Fruit fly (Drosophila melanogaster): ENCODE data around the gene unc-13-4A.

unc-13-4A gene

dm6 chr3L:7356386-7357117, 43.9 kb upstream of the unc-13-4A start, which contains the start of gene CTCF (continued):
- TF ChIP-seq Tbp (GFP tag; optimal IDR thresholded peaks at IDR 0.05) (peak; percentile 49), CG12155 (GFP tag; optimal IDR thresholded peaks at IDR 0.05) (peak; percentile 30), CG12659 (GFP tag; optimal IDR thresholded peaks at IDR 0.05) (peak; percentile 77), odd (GFP tag; optimal IDR thresholded peaks at IDR 0.05) (no peak), vvl (GFP tag; IDR thresholded peaks at IDR 0.05) (peak; percentile 24; the same call in 1 of the 2 replicates), Hmx (GFP tag; optimal IDR thresholded peaks at IDR 0.05) (no peak), CG8388 (GFP tag; optimal IDR thresholded peaks at IDR 0.05) (no peak), CG17829 (tag; optimal IDR thresholded peaks at IDR 0.05) (peak; percentile 72), exex (tag; optimal IDR thresholded peaks at IDR 0.05) (peak; percentile 74), CG10431 (GFP tag; optimal IDR thresholded peaks at IDR 0.05) (peak; percentile 51), CG13894 (tag; optimal IDR thresholded peaks at IDR 0.05) (peak; percentile 35), ci (GFP tag; IDR thresholded peaks at IDR 0.05) (0 out of 3 replicates have a peak, but pooled peaks have one; percentile 41), CG9797 (GFP tag; optimal IDR thresholded peaks at IDR 0.05) (peak; percentile 36), MESR4 (GFP tag; optimal IDR thresholded peaks at IDR 0.05) (peak; percentile 76), Lhr (GFP tag; optimal IDR thresholded peaks at IDR 0.05) (peak; percentile 46), cwo (GFP tag; optimal IDR thresholded peaks at IDR 0.05) (no peak), CG12942 (GFP tag; optimal IDR thresholded peaks at IDR 0.05) (no peak), Abd-B (GFP tag; optimal IDR thresholded peaks at IDR 0.05) (peak; percentile 14), nerfin-1 (tag; optimal IDR thresholded peaks at IDR 0.05) (peak; percentile 100), CkIIα-i1 (GFP tag; IDR thresholded peaks at IDR 0.05) (no peak), bbx (GFP tag; IDR thresholded peaks at IDR 0.05; ENCODE audit: partially characterized antibody) (peak; percentile 91), CG6813 (GFP tag; optimal IDR thresholded peaks at IDR 0.05) (no peak), CG12299 (tag; optimal IDR thresholded peaks at IDR 0.05) (no peak), CrebB (tag; optimal IDR thresholded peaks at IDR 0.05) (no peak), fru (optimal IDR thresholded peaks at IDR 0.05) (no peak), HLH54F (GFP tag; optimal IDR thresholded peaks at IDR 0.05) (peak; percentile 20), CG30431 (GFP tag; optimal IDR thresholded peaks at IDR 0.05) (peak; percentile 24), D19A (tag; optimal IDR thresholded peaks at IDR 0.05) (peak; percentile 41), CG3407 (GFP tag; optimal IDR thresholded peaks at IDR 0.05) (no peak), Dll (GFP tag; IDR thresholded peaks at IDR 0.05; ENCODE audit: partially characterized antibody) (peak; percentile 83), pan (optimal IDR thresholded peaks at IDR 0.05) (no peak), pan (GFP tag; optimal IDR thresholded peaks at IDR 0.05 in 1 of 2, IDR thresholded peaks at IDR 0.05 in 1 of 2) (peak in 1 of 2 experiments; percentile 68), zen2 (GFP tag; IDR thresholded peaks at IDR 0.05; ENCODE audit: partially characterized antibody) (peak; percentile 37; the same call in 1 of the 3 replicates), CG10321 (GFP tag; IDR thresholded peaks at IDR 0.05) (no peak), CG13775 (GFP tag; optimal IDR thresholded peaks at IDR 0.05) (peak; percentile 37), phol (tag; optimal IDR thresholded peaks at IDR 0.05) (peak; percentile 100), Dbx (GFP tag; IDR thresholded peaks at IDR 0.05) (0 out of 3 replicates have a peak, but pooled peaks have one; percentile 23), CG3838 (GFP tag; optimal IDR thresholded peaks at IDR 0.05) (no peak), B-H1 (GFP tag; IDR thresholded peaks at IDR 0.05) (no peak), hkb (optimal IDR thresholded peaks at IDR 0.05) (no peak), hkb (GFP tag; IDR thresholded peaks at IDR 0.05) (0 out of 2 replicates have a peak, but pooled peaks have one; percentile 31), TFAM (GFP tag; optimal IDR thresholded peaks at IDR 0.05) (no peak), MTF-1 (GFP tag; optimal IDR thresholded peaks at IDR 0.05; ENCODE audit: borderline replicate concordance) (no peak), ems (GFP tag; optimal IDR thresholded peaks at IDR 0.05) (no peak), gt (GFP tag; IDR thresholded peaks at IDR 0.05) (peak; percentile 22; the same call in 1 of the 2 replicates), CG3995 (GFP tag; optimal IDR thresholded peaks at IDR 0.05) (no peak), CG32767 (GFP tag; IDR thresholded peaks at IDR 0.05) (no peak), PHDP (tag; optimal IDR thresholded peaks at IDR 0.05) (peak; percentile 28), NFAT (GFP tag; IDR thresholded peaks at IDR 0.05) (peak; percentile 66)
